Worm (Caenorhabditis elegans) whole organism, L1 larva: ENCODE measurements around the gene gpd-4.

Experiments
- elt-2 ChIP-seq: sonication (generic microtip); optimal IDR thresholded peaks from 2 replicates; lab custom pipeline; 2016; ENCODE audit warnings: missing genetic modification characterization, mild to moderate bottlenecking, inconsistent platforms, missing compliant biosample characterization, missing genetic modification reagents
- mdl-1 ChIP-seq, 2 experiments: fragments of 150-350 bp; optimal IDR thresholded peaks; 2 replicates each; lab custom pipeline; 2014 to 2017; ENCODE audit warnings: missing biosample characterization in 2 of 2, missing genetic modification characterization in 2 of 2, inconsistent platforms in 1 of 2
- snpc-4 ChIP-seq: fragments of 150-350 bp; optimal IDR thresholded peaks from 2 replicates; lab custom pipeline; 2014; ENCODE audit warnings: missing biosample characterization, missing genetic modification characterization

- no peak for TF ChIP-seq snpc-4 (tag; lab: Kevin White, UChicago)
- no peak for TF ChIP-seq elt-2 (tag; lab: Kevin White, UChicago)
- TF ChIP-seq mdl-1 (tag; optimal IDR thresholded peaks at IDR 0.05; lab: Kevin White, UChicago) = no peak
Observed at ce11 chrII:10203765-10204164, 32.7 kb downstream of the gpd-4 start.
